Worm (Caenorhabditis elegans): ENCODE data around the gene ets-6.

- no peak for TF ChIP-seq flt-1 (GFP tag; IDR thresholded peaks at IDR 0.05)
- no peak for TF ChIP-seq ref-1 (GFP tag; conservative IDR thresholded peaks at IDR 0.05)
- no peak for TF ChIP-seq med-1 (GFP tag; optimal IDR thresholded peaks at IDR 0.05; ENCODE audit: insufficient read depth)
- no peak for TF ChIP-seq ztf-29 (GFP tag; IDR thresholded peaks at IDR 0.05)
Measured at ce11 chrV:7598269-7598668, 17.9 kb upstream of the ets-6 start, which contains the start of gene C50E3.7.
